Worm (Caenorhabditis elegans) whole organism, L4/young adult: Measurements from ENCODE around the gene spe-6.

ENCODE experiments used
- dao-5 ChIP-seq: sonication (generic microtip); optimal IDR thresholded peaks from 2 replicates; lab custom pipeline; 2016; ENCODE audit warnings: missing genotype, missing genetic modification characterization, moderate library complexity, missing compliant biosample characterization
- him-1 ChIP-seq: sonication (generic microtip); optimal IDR thresholded peaks from 2 replicates; lab custom pipeline; 2016; ENCODE audit warnings: missing genotype, missing genetic modification reagents, missing genetic modification characterization, missing compliant biosample characterization

ce11 chrIII:11477307-11477706 is 28.0 kb upstream of the spe-6 start:
- TF ChIP-seq him-1 = no peak
- no peak for TF ChIP-seq dao-5
